Fruit fly (Drosophila melanogaster) whole organism, adult: ENCODE data around the gene Fam92.

Experiments
- CG14711 ChIP-seq: fragments of 200-800 bp; sonication (Bioruptor generic); optimal IDR thresholded peaks from 2 replicates; lab custom pipeline; 2018; ENCODE audit warnings: missing biosample characterization, mild to moderate bottlenecking, missing genetic modification characterization, moderate library complexity
- CG1620 ChIP-seq: fragments of 200-800 bp; sonication (Bioruptor generic); optimal IDR thresholded peaks from 2 replicates; lab custom pipeline; 2016; ENCODE audit warnings: missing biosample characterization, missing genetic modification characterization
- CG7045 ChIP-seq: fragments of 200-800 bp; sonication (Bioruptor generic); optimal IDR thresholded peaks from 2 replicates; lab custom pipeline; 2017; ENCODE audit warnings: missing biosample characterization, mild to moderate bottlenecking, missing genetic modification characterization
- Crg-1 ChIP-seq: fragments of 200-800 bp; sonication (Bioruptor generic); optimal IDR thresholded peaks from 2 replicates; lab custom pipeline; 2016; ENCODE audit warnings: missing biosample characterization, missing genetic modification characterization
- Hr96 ChIP-seq: fragments of 200-800 bp; sonication (Bioruptor generic); optimal IDR thresholded peaks from 2 replicates; lab custom pipeline; 2016; ENCODE audit warnings: missing biosample characterization, missing genetic modification characterization
- kay ChIP-seq: fragments of 200-800 bp; sonication (Bioruptor generic); peaks from one replicate; lab custom pipeline; 2016; ENCODE audit warnings: missing biosample characterization, missing genetic modification characterization, borderline replicate concordance

- TF ChIP-seq Crg-1 (GFP tag; lab: Kevin White, UChicago) (no peak), CG7045 (no peak), CG1620 (GFP tag; lab: Kevin White, UChicago) (no peak), kay (GFP tag; lab: Kevin White, UChicago) (no peak), CG14711 (no peak), Hr96 (no peak)
Measured at dm6 chr2L:12459841-12460240, 35.1 kb downstream of the Fam92 start.
